Fruit fly (Drosophila melanogaster) whole organism, embryonic: ENCODE results near the gene CG2617.

Source experiments
- CG10267 ChIP-seq: fragments of 200-800 bp; sonication (Bioruptor generic); optimal IDR thresholded peaks from 2 replicates; lab custom pipeline; 2018; ENCODE audit warnings: missing biosample characterization, mild to moderate bottlenecking, missing genetic modification characterization, moderate library complexity
- CG10462 ChIP-seq: fragments of 200-800 bp; sonication (Bioruptor generic); optimal IDR thresholded peaks from 2 replicates; lab custom pipeline; 2016; ENCODE audit warnings: missing biosample characterization, missing genetic modification characterization
- CG13624 ChIP-seq: fragments of 200-800 bp; sonication (Bioruptor generic); optimal IDR thresholded peaks from 2 replicates; lab custom pipeline; 2016; ENCODE audit warnings: missing biosample characterization, missing genetic modification characterization
- CG13775 ChIP-seq: fragments of 200-800 bp; sonication (Bioruptor generic); optimal IDR thresholded peaks from 3 replicates; lab custom pipeline; 2017; ENCODE audit warnings: missing biosample characterization, mild to moderate bottlenecking, missing genetic modification characterization
- CG14050 ChIP-seq: fragments of 200-800 bp; sonication (Bioruptor generic); IDR thresholded peaks from 3 replicates; pipeline ENCODE4 v1.3.6; 2022; ENCODE audit warnings: missing biosample characterization, missing genetic modification characterization
- CG14441 ChIP-seq: fragments of 200-800 bp; sonication (Bioruptor generic); IDR thresholded peaks from 2 replicates; pipeline ENCODE4 v1.3.6; 2022; ENCODE audit warnings: missing biosample characterization, missing genetic modification characterization
- CG14965 ChIP-seq: fragments of 200-800 bp; sonication (Bioruptor generic); optimal IDR thresholded peaks from 2 replicates; lab custom pipeline; 2016; ENCODE audit warnings: missing biosample characterization, missing genetic modification characterization, borderline replicate concordance
- CG1602 ChIP-seq: fragments of 200-800 bp; sonication (Bioruptor generic); optimal IDR thresholded peaks from 3 replicates; lab custom pipeline; 2016; ENCODE audit warnings: missing biosample characterization, missing genetic modification characterization
- CG1603 ChIP-seq: fragments of 200-800 bp; sonication (Bioruptor generic); optimal IDR thresholded peaks from 2 replicates; lab custom pipeline; 2019; ENCODE audit warnings: missing biosample characterization, mild to moderate bottlenecking, missing genetic modification characterization, moderate library complexity
- CG18619 ChIP-seq: fragments of 200-800 bp; sonication (Bioruptor generic); optimal IDR thresholded peaks from 3 replicates; lab custom pipeline; 2017; ENCODE audit warnings: missing biosample characterization, mild to moderate bottlenecking, missing genetic modification characterization
- CG2120 ChIP-seq: fragments of 200-800 bp; sonication (Bioruptor generic); optimal IDR thresholded peaks from 3 replicates; lab custom pipeline; 2016; ENCODE audit warnings: missing biosample characterization, missing genetic modification characterization
- CG2875 ChIP-seq: fragments of 200-800 bp; sonication (Bioruptor generic); optimal IDR thresholded peaks from 2 replicates; lab custom pipeline; 2017; ENCODE audit warnings: missing biosample characterization, mild to moderate bottlenecking, missing genetic modification characterization, missing genetic modification reagents
- CG32532 ChIP-seq: fragments of 200-800 bp; sonication (Bioruptor generic); IDR thresholded peaks from 2 replicates; pipeline ENCODE4 v1.3.6; 2022; ENCODE audit warnings: missing biosample characterization, missing genetic modification characterization
- CG3407 ChIP-seq: fragments of 200-800 bp; sonication (Bioruptor generic); optimal IDR thresholded peaks from 2 replicates; lab custom pipeline; 2018; ENCODE audit warnings: missing biosample characterization, mild to moderate bottlenecking, missing genetic modification characterization
- CG3847 ChIP-seq: fragments of 200-800 bp; sonication (Bioruptor generic); IDR thresholded peaks from 2 replicates; pipeline ENCODE4 v1.3.6; 2022; ENCODE audit warnings: missing biosample characterization, missing genetic modification characterization
- CG4360 ChIP-seq: fragments of 200-800 bp; sonication (Bioruptor generic); IDR thresholded peaks from 2 replicates; pipeline ENCODE4 v1.3.6; 2022; ENCODE audit warnings: missing biosample characterization, missing genetic modification characterization
- CG4424 ChIP-seq: fragments of 200-800 bp; sonication (Bioruptor generic); optimal IDR thresholded peaks from 3 replicates; lab custom pipeline; 2016; ENCODE audit warnings: missing biosample characterization, missing genetic modification characterization
- CG4617 ChIP-seq: fragments of 200-800 bp; sonication (Bioruptor generic); optimal IDR thresholded peaks from 3 replicates; lab custom pipeline; 2016; ENCODE audit warnings: missing biosample characterization, missing genetic modification characterization, borderline replicate concordance
- CG4820 ChIP-seq: fragments of 200-800 bp; sonication (Bioruptor generic); optimal IDR thresholded peaks from 3 replicates; lab custom pipeline; 2016; ENCODE audit warnings: missing biosample characterization, missing genetic modification characterization
- CG6689 ChIP-seq: fragments of 200-800 bp; sonication (Bioruptor generic); IDR thresholded peaks from 2 replicates; pipeline ENCODE4 v1.3.6; 2022; ENCODE audit warnings: missing biosample characterization, missing genetic modification characterization
- CG7556 ChIP-seq: fragments of 200-800 bp; sonication (Bioruptor generic); optimal IDR thresholded peaks from 2 replicates; lab custom pipeline; 2017; ENCODE audit warnings: missing biosample characterization, mild to moderate bottlenecking, missing genetic modification characterization
- CG7745 ChIP-seq: fragments of 200-800 bp; sonication (Bioruptor generic); optimal IDR thresholded peaks from 2 replicates; lab custom pipeline; 2018; ENCODE audit warnings: missing biosample characterization, mild to moderate bottlenecking, missing genetic modification characterization, moderate library complexity
- CG9609 ChIP-seq: fragments of 200-800 bp; sonication (Bioruptor generic); optimal IDR thresholded peaks from 3 replicates; lab custom pipeline; 2016; ENCODE audit warnings: missing biosample characterization, missing genetic modification characterization
- CG9932 ChIP-seq: fragments of 200-800 bp; sonication (Bioruptor generic); IDR thresholded peaks from 2 replicates; pipeline ENCODE4 v1.3.6; 2022; ENCODE audit warnings: missing biosample characterization, missing genetic modification characterization
- CrebB ChIP-seq: fragments of 200-800 bp; sonication (Bioruptor generic); optimal IDR thresholded peaks from 3 replicates; lab custom pipeline; 2018; ENCODE audit warnings: missing biosample characterization, mild to moderate bottlenecking, missing genetic modification characterization
- ERR ChIP-seq: fragments of 200-800 bp; sonication (Bioruptor generic); optimal IDR thresholded peaks from 2 replicates; lab custom pipeline; 2016; ENCODE audit warnings: missing biosample characterization, missing genetic modification characterization
- Gug ChIP-seq: fragments of 200-800 bp; sonication (Bioruptor generic); IDR thresholded peaks from 4 replicates; pipeline ENCODE4 v1.3.6; 2022; ENCODE audit warnings: missing biosample characterization, missing genetic modification characterization
- Hsf ChIP-seq: fragments of 200-800 bp; sonication (Bioruptor generic); optimal IDR thresholded peaks from 3 replicates; lab custom pipeline; 2016; ENCODE audit warnings: missing biosample characterization, missing genetic modification characterization
- NC2β ChIP-seq: fragments of 200-800 bp; sonication (Bioruptor generic); optimal IDR thresholded peaks from 2 replicates; lab custom pipeline; 2016; ENCODE audit warnings: missing biosample characterization, missing genetic modification characterization
- Oli ChIP-seq: fragments of 200-800 bp; sonication (Bioruptor generic); optimal IDR thresholded peaks from 2 replicates; lab custom pipeline; 2018; ENCODE audit warnings: missing biosample characterization, mild to moderate bottlenecking, missing genetic modification characterization, moderate library complexity
- Pdp1 ChIP-seq, 2 experiments: fragments of 200-800 bp; sonication (Bioruptor generic); optimal IDR thresholded peaks; 3 replicates each; lab custom pipeline; 2016; ENCODE audit warnings: missing biosample characterization in 2 of 2, missing genetic modification characterization in 2 of 2, mild to moderate bottlenecking in 1 of 2, moderate library complexity in 1 of 2
- Ptx1 ChIP-seq: fragments of 200-800 bp; sonication (Bioruptor generic); IDR thresholded peaks from 2 replicates; pipeline ENCODE4 v1.3.6; 2022; ENCODE audit warnings: missing biosample characterization, missing genetic modification characterization
- Sox100B ChIP-seq: fragments of 200-800 bp; sonication (Bioruptor generic); optimal IDR thresholded peaks from 3 replicates; lab custom pipeline; 2018; ENCODE audit warnings: missing biosample characterization, mild to moderate bottlenecking, missing genetic modification characterization
- Sox102F ChIP-seq: fragments of 200-800 bp; sonication (Bioruptor generic); optimal IDR thresholded peaks from 2 replicates; lab custom pipeline; 2018; ENCODE audit warnings: missing biosample characterization, mild to moderate bottlenecking, missing genetic modification characterization, moderate library complexity
- Trl ChIP-seq, 3 experiments: fragments of >200 bp in 2 of 3; fragments of 200-800 bp in 1 of 3; sonication (Bioruptor generic) in 1 of 3; optimal IDR thresholded peaks; 2 replicates in 1 of 3; 3 replicates in 2 of 3; lab custom pipeline; 2016 to 2017; ENCODE audit warnings: missing biosample characterization in 1 of 3, missing genetic modification characterization in 1 of 3
- cas ChIP-seq: fragments of 200-800 bp; sonication (Bioruptor generic); IDR thresholded peaks from 2 replicates; pipeline ENCODE4 v1.3.6; 2022; ENCODE audit warnings: missing biosample characterization, missing genetic modification characterization
- dm ChIP-seq: fragments of 200-800 bp; sonication (Bioruptor generic); optimal IDR thresholded peaks from 3 replicates; lab custom pipeline; 2016; ENCODE audit warnings: missing biosample characterization, missing genetic modification characterization
- ems ChIP-seq: fragments of 200-800 bp; sonication (Bioruptor generic); optimal IDR thresholded peaks from 3 replicates; lab custom pipeline; 2016; ENCODE audit warnings: missing biosample characterization, missing genetic modification characterization
- grn ChIP-seq: fragments of 200-800 bp; sonication (Bioruptor generic); optimal IDR thresholded peaks from 3 replicates; lab custom pipeline; 2017; ENCODE audit warnings: missing biosample characterization, missing genetic modification characterization
- insv ChIP-seq, 2 experiments: fragments of 200-800 bp; sonication (Bioruptor generic); optimal IDR thresholded peaks; 3 replicates each; lab custom pipeline; 2016 to 2018; ENCODE audit warnings: missing biosample characterization in 2 of 2, missing genetic modification characterization in 2 of 2
- lilli ChIP-seq: fragments of 200-800 bp; sonication (Bioruptor generic); optimal IDR thresholded peaks from 3 replicates; lab custom pipeline; 2016; ENCODE audit warnings: missing biosample characterization, missing genetic modification characterization
- lmd ChIP-seq: fragments of 200-800 bp; sonication (Bioruptor generic); IDR thresholded peaks from 2 replicates; pipeline ENCODE4 v1.3.6; 2022; ENCODE audit warnings: missing biosample characterization, missing genetic modification characterization
- maf-S ChIP-seq: fragments of 200-800 bp; sonication (Bioruptor generic); optimal IDR thresholded peaks from 2 replicates; lab custom pipeline; 2016; ENCODE audit warnings: missing biosample characterization, missing genetic modification characterization
- mam ChIP-seq: fragments of 200-800 bp; sonication (Bioruptor generic); optimal IDR thresholded peaks from 3 replicates; lab custom pipeline; 2016; ENCODE audit warnings: missing biosample characterization, missing genetic modification characterization
- nmo ChIP-seq: fragments of 200-800 bp; sonication (Bioruptor generic); optimal IDR thresholded peaks from 2 replicates; lab custom pipeline; 2018; ENCODE audit warnings: missing biosample characterization, mild to moderate bottlenecking, missing genetic modification characterization, moderate library complexity
- pho ChIP-seq: fragments of 200-800 bp; sonication (Bioruptor generic); optimal IDR thresholded peaks from 2 replicates; lab custom pipeline; 2016; ENCODE audit warnings: missing biosample characterization, missing genetic modification characterization
- repo ChIP-seq: fragments of 200-800 bp; sonication (Bioruptor generic); optimal IDR thresholded peaks from 2 replicates; lab custom pipeline; 2016; ENCODE audit warnings: missing biosample characterization, missing genetic modification characterization
- salm ChIP-seq: fragments of 200-800 bp; sonication (Bioruptor generic); optimal IDR thresholded peaks from 2 replicates; lab custom pipeline; 2018; ENCODE audit warnings: missing biosample characterization, mild to moderate bottlenecking, missing genetic modification characterization
- ttk ChIP-seq: fragments of 200-800 bp; sonication (Bioruptor generic); IDR thresholded peaks from 2 replicates; pipeline ENCODE4 v2.1.2; 2022; ENCODE audit warnings: missing biosample characterization, missing genetic modification characterization
- twi ChIP-seq: fragments of 200-800 bp; optimal IDR thresholded peaks from 2 replicates; lab custom pipeline; 2019; ENCODE audit warnings: missing biosample characterization, mild to moderate bottlenecking, missing genetic modification characterization, moderate library complexity
- vfl ChIP-seq: fragments of 200-800 bp; sonication (Bioruptor generic); optimal IDR thresholded peaks from 2 replicates; lab custom pipeline; 2016; ENCODE audit warnings: missing biosample characterization, missing genetic modification characterization

Gene CG2617

DNA sequence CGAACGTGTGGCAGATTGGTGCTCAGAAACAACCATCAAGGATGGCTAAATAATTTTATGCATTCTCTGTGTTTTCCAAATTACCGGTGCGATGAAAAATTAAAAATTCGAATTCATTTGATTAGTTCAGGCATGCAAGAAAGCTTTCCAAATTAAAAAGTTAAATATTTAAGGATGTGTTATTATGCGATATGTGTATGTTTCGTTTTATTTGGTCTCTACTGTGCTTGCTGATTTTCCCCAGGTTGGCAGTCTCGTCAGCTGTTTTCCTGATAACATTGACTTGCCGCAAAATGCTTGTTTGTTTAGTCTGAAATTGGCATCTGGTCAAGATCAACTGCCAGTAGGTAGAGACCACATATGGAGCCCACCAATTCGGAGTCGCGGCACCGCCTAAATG, 32.3 kb upstream of the CG2617 start, which contains the start of gene CG2611 (continued):
- TF ChIP-seq ttk (GFP tag; lab: Robert Waterston, UW) = peak; percentile 30
- TF ChIP-seq CG4617 (GFP tag; lab: Kevin White, UChicago) = peak; percentile 12
- TF ChIP-seq CG13624 (GFP tag; lab: Kevin White, UChicago) = peak; percentile 60
- no peak for TF ChIP-seq insv (GFP tag; optimal IDR thresholded peaks at IDR 0.05; lab: Kevin White, UChicago)
- peak; percentile 5 for TF ChIP-seq CG2875 (GFP tag; lab: Kevin White, UChicago)
- TF ChIP-seq CG7556 (GFP tag; lab: Kevin White, UChicago) = peak; percentile 42
- peak; percentile 37 for TF ChIP-seq dm (GFP tag; lab: Kevin White, UChicago)
- no peak for TF ChIP-seq salm
- TF ChIP-seq NC2β = peak; percentile 39
- TF ChIP-seq mam (GFP tag; lab: Kevin White, UChicago) = peak; percentile 59
- no peak for TF ChIP-seq CG3407 (GFP tag; lab: Kevin White, UChicago)
- TF ChIP-seq CG1603 (tag; lab: Kevin White, UChicago) = peak; percentile 66
- TF ChIP-seq CG10267 (tag; lab: Kevin White, UChicago) = peak; percentile 21
- TF ChIP-seq CrebB (tag; lab: Kevin White, UChicago) = peak; percentile 9
- no peak for TF ChIP-seq grn
- TF ChIP-seq CG4360 = 0 out of 2 replicates have a peak, but pooled peaks have one; percentile 9
- peak; percentile 48 for TF ChIP-seq CG4424 (GFP tag; lab: Kevin White, UChicago)
- TF ChIP-seq lilli (GFP tag; lab: Kevin White, UChicago) = peak; percentile 74
- TF ChIP-seq CG2120 (GFP tag; lab: Kevin White, UChicago) = peak; percentile 68
- peak; percentile 67 for TF ChIP-seq CG3847
- no peak for TF ChIP-seq cas (GFP tag; lab: Robert Waterston, UW)
- no peak for TF ChIP-seq Sox102F (GFP tag; lab: Kevin White, UChicago)
- peak; percentile 25; the same call in 1 of the 2 replicates for TF ChIP-seq lmd (GFP tag; lab: Robert Waterston, UW)
- peak; percentile 13 for TF ChIP-seq twi (tag; lab: Kevin White, UChicago)
- no peak for TF ChIP-seq CG7745 (tag; lab: Kevin White, UChicago)
- TF ChIP-seq CG32532 (GFP tag; lab: Robert Waterston, UW) = peak; percentile 60
- no peak for TF ChIP-seq Oli (tag; lab: Kevin White, UChicago)
- peak; percentile 20 for TF ChIP-seq pho (GFP tag; lab: Kevin White, UChicago)
- TF ChIP-seq CG14050 = peak; percentile 51; the same call in 2 of the 3 replicates
- peak; percentile 30 for TF ChIP-seq CG9609
- TF ChIP-seq CG14965 = no peak
- peak; percentile 58 for TF ChIP-seq Ptx1 (GFP tag; lab: Robert Waterston, UW)
- peak; percentile 7 for TF ChIP-seq vfl (GFP tag; lab: Kevin White, UChicago)
- TF ChIP-seq ERR = peak; percentile 7
- peak; percentile 12 for TF ChIP-seq CG18619
- TF ChIP-seq CG9932 (GFP tag; lab: Robert Waterston, UW) = peak; percentile 73
- peak; percentile 5 for TF ChIP-seq ems (GFP tag; lab: Kevin White, UChicago)
- no peak for TF ChIP-seq Sox100B (GFP tag; lab: Kevin White, UChicago)
- TF ChIP-seq repo (GFP tag; lab: Kevin White, UChicago) = no peak
- TF ChIP-seq CG6689 (GFP tag; lab: Robert Waterston, UW) = peak; percentile 43; the same call in 1 of the 2 replicates
- peak; percentile 12 for TF ChIP-seq CG10462 (GFP tag; lab: Kevin White, UChicago)
- TF ChIP-seq Pdp1 (GFP tag; optimal IDR thresholded peaks at IDR 0.05; lab: Kevin White, UChicago) = peak; percentile 58 to 59
- TF ChIP-seq maf-S (GFP tag; lab: Kevin White, UChicago) = peak; percentile 22
- no peak for TF ChIP-seq CG1602 (GFP tag; lab: Kevin White, UChicago)
- peak; percentile 37 for TF ChIP-seq CG13775 (GFP tag; lab: Kevin White, UChicago)
- TF ChIP-seq CG4820 (GFP tag; lab: Kevin White, UChicago) = peak; percentile 37
- TF ChIP-seq CG14441 (GFP tag; lab: Robert Waterston, UW) = peak; percentile 67
- peak; percentile 55 for TF ChIP-seq nmo (GFP tag; lab: Kevin White, UChicago)
- TF ChIP-seq Trl (optimal IDR thresholded peaks at IDR 0.05; lab: Kevin White, UChicago) = no peak
- peak; percentile 71 for TF ChIP-seq Trl (GFP tag; optimal IDR thresholded peaks at IDR 0.05; lab: Kevin White, UChicago)
- peak; percentile 45; the same call in 1 of the 4 replicates for TF ChIP-seq Gug (GFP tag; lab: Robert Waterston, UW)
- peak; percentile 59 for TF ChIP-seq Hsf (GFP tag; lab: Kevin White, UChicago)
